Worm (Caenorhabditis elegans): ENCODE results near the gene srx-73.

- TF ChIP-seq T22C8.4 (GFP tag; IDR thresholded peaks at IDR 0.05) (no peak), med-1 (GFP tag; optimal IDR thresholded peaks at IDR 0.05; ENCODE audit: insufficient read depth) (no peak), ztf-29 (GFP tag; IDR thresholded peaks at IDR 0.05) (no peak), ztf-23 (GFP tag; IDR thresholded peaks at IDR 0.05) (no peak), flt-1 (GFP tag; IDR thresholded peaks at IDR 0.05) (no peak), klf-2 (GFP tag; conservative IDR thresholded peaks at IDR 0.05) (0 out of 2 replicates have a peak, but pooled peaks have one; percentile 8), cog-1 (tag; optimal IDR thresholded peaks at IDR 0.05) (no peak), ref-1 (GFP tag; conservative IDR thresholded peaks at IDR 0.05) (no peak), tab-1 (GFP tag; IDR thresholded peaks at IDR 0.05) (no peak)
These were observed 49.7 kb downstream of the srx-73 start, which contains the start of the genes Y61A9LA.10 and F54D11.4 for ce11 chrV:4615802-4616201.
